Worm (Caenorhabditis elegans): ENCODE data around the gene C40H1.3.
A peak's percentile ranks its signal among the peaks of the same experiment; 100 is the strongest.

- TF ChIP-seq dpl-1 (GFP tag; optimal IDR thresholded peaks at IDR 0.05) (no peak), hif-1 (tag; optimal IDR thresholded peaks at IDR 0.05) (no peak), php-3 (GFP tag; IDR thresholded peaks at IDR 0.05) (no peak), nhr-25 (tag; optimal IDR thresholded peaks at IDR 0.05; ENCODE audit: borderline replicate concordance, insufficient read depth) (no peak), mdl-1 (tag; optimal IDR thresholded peaks at IDR 0.05) (no peak), fkh-10 (GFP tag; optimal IDR thresholded peaks at IDR 0.05) (no peak), ama-1 (optimal IDR thresholded peaks at IDR 0.05) (no peak), T26A8.4 (GFP tag; IDR thresholded peaks at IDR 0.05) (no peak), nhr-11 (tag; optimal IDR thresholded peaks at IDR 0.05) (peak; percentile 34), saeg-2 (GFP tag; IDR thresholded peaks at IDR 0.05) (no peak)
Observed at ce11 chrIII:9309840-9310239, 19.3 kb downstream of the C40H1.3 start.
